Worm (Caenorhabditis elegans): ENCODE data around the gene ncx-6.

Gene ncx-6

ce11 chrIII:9730407-9730806 is 16.7 kb upstream of the ncx-6 start:
- TF ChIP-seq nhr-6 (tag; optimal IDR thresholded peaks at IDR 0.05) (no peak), lsy-2 (tag; optimal IDR thresholded peaks at IDR 0.05) (no peak), skn-1 (tag; optimal IDR thresholded peaks at IDR 0.05) (no peak), nhr-12 (tag; optimal IDR thresholded peaks at IDR 0.05) (no peak), ceh-82 (tag; optimal IDR thresholded peaks at IDR 0.05) (no peak), elt-3 (tag; optimal IDR thresholded peaks at IDR 0.05) (no peak), nhr-21 (tag; optimal IDR thresholded peaks at IDR 0.05) (no peak), dmd-4 (tag; optimal IDR thresholded peaks at IDR 0.05) (no peak), elt-1 (tag; optimal IDR thresholded peaks at IDR 0.05) (no peak), zag-1 (tag; optimal IDR thresholded peaks at IDR 0.05) (no peak)

DNA sequence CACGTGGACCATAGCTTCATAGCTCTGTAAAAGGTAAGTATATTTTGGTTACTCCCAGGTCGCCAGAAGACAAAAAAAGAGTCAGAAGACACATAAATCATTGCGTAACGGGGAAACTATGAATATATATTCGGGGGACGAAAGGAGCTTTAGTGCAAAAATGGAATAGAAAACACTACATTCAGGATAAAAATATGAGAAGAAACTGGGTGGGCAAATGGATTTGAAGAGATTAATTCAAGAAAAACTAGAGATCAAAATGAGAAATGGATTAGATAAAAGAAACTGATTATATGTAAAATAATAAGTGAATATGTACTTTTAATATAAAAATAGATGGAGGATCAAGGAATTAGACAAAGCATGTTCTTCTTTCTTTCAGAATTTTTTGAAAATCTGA is 13.7 kb upstream of the ncx-6 start, which contains the start of gene C07A9.12:
C07A9.12 (minus strand) TSS at position 101 of the 400 bp plus-strand sequence.
- TF ChIP-seq nhr-237 (tag; optimal IDR thresholded peaks at IDR 0.05) (no peak), R02D3.7 (tag; optimal IDR thresholded peaks at IDR 0.05) (no peak), nhr-25 (tag; optimal IDR thresholded peaks at IDR 0.05) (no peak), sma-9 (GFP tag; optimal IDR thresholded peaks at IDR 0.05) (no peak), sma-9 (tag; optimal IDR thresholded peaks at IDR 0.05) (no peak), nhr-77 (tag; optimal IDR thresholded peaks at IDR 0.05) (no peak), F13H6.1 (tag; optimal IDR thresholded peaks at IDR 0.05) (no peak)

- no peak for TF ChIP-seq ceh-16 (tag; optimal IDR thresholded peaks at IDR 0.05)
- no peak for TF ChIP-seq gmeb-1 (tag; optimal IDR thresholded peaks at IDR 0.05)
- TF ChIP-seq nhr-6 (tag; optimal IDR thresholded peaks at IDR 0.05), result no peak
- no peak for TF ChIP-seq ztf-4 (tag; optimal IDR thresholded peaks at IDR 0.05)
- TF ChIP-seq mbf-1 (tag; optimal IDR thresholded peaks at IDR 0.05), result no peak
- TF ChIP-seq unc-55 (GFP tag; optimal IDR thresholded peaks at IDR 0.05), result no peak
- no peak for TF ChIP-seq C34F6.9 (tag; optimal IDR thresholded peaks at IDR 0.05)
- TF ChIP-seq ztf-11 (tag; optimal IDR thresholded peaks at IDR 0.05), result no peak
- no peak for TF ChIP-seq unc-62 (GFP tag; optimal IDR thresholded peaks at IDR 0.05)
- no peak for TF ChIP-seq nhr-12 (tag; optimal IDR thresholded peaks at IDR 0.05)
- no peak for TF ChIP-seq aly-2 (tag; optimal IDR thresholded peaks at IDR 0.05)
- TF ChIP-seq unc-39 (tag; optimal IDR thresholded peaks at IDR 0.05), result no peak
- TF ChIP-seq ZK546.5 (tag; optimal IDR thresholded peaks at IDR 0.05), result no peak
These were observed 11.4 kb upstream of the ncx-6 start, which contains the start of gene clec-162 for ce11 chrIII:9725114-9725513. TSS of gene clec-162 (minus strand) at chrIII:9725214.

DNA sequence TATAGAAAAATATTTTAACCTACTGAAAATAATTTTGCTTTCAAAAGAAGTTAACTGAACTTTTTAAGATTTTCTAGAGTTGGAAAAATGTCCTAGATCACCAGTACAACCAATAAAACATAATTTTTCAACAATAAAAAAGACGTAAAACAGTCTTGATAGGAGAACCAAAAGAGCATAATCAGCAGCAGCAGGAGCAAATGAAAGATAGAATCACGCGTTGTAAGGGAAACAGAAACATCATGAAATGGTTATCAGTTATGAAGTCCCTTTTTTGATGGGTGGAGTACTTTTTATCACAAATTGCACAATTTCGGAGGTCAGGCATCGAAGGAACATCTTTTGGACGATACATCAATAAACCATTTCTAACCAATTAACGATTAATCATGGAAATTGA is 8.2 kb upstream of the ncx-6 start:
- TF ChIP-seq nhr-237 (tag; optimal IDR thresholded peaks at IDR 0.05), result no peak
- no peak for TF ChIP-seq ama-1 (optimal IDR thresholded peaks at IDR 0.05)
- no peak for TF ChIP-seq nhr-77 (tag; optimal IDR thresholded peaks at IDR 0.05)
- TF ChIP-seq mbf-1 (tag; optimal IDR thresholded peaks at IDR 0.05), result no peak
- no peak for TF ChIP-seq lin-11 (tag; optimal IDR thresholded peaks at IDR 0.05)
- TF ChIP-seq ztf-1 (GFP tag; conservative IDR thresholded peaks at IDR 0.05), result no peak
- TF ChIP-seq ZK546.5 (tag; optimal IDR thresholded peaks at IDR 0.05), result no peak
- TF ChIP-seq alr-1 (tag; optimal IDR thresholded peaks at IDR 0.05), result no peak
- no peak for TF ChIP-seq nhr-6 (tag; optimal IDR thresholded peaks at IDR 0.05)
- TF ChIP-seq unc-39 (tag; optimal IDR thresholded peaks at IDR 0.05), result no peak
- no peak for TF ChIP-seq sem-4 (tag; optimal IDR thresholded peaks at IDR 0.05)
- TF ChIP-seq unc-62 (GFP tag; optimal IDR thresholded peaks at IDR 0.05), result no peak
- TF ChIP-seq peb-1 (tag; optimal IDR thresholded peaks at IDR 0.05), result no peak
- no peak for TF ChIP-seq lsy-2 (tag; optimal IDR thresholded peaks at IDR 0.05)
- peak; percentile 60 for TF ChIP-seq crh-2 (tag; optimal IDR thresholded peaks at IDR 0.05)
- no peak for TF ChIP-seq C34F6.9 (tag; optimal IDR thresholded peaks at IDR 0.05)
- TF ChIP-seq R02D3.7 (tag; optimal IDR thresholded peaks at IDR 0.05), result no peak
- no peak for TF ChIP-seq snpc-4 (tag; optimal IDR thresholded peaks at IDR 0.05)
- TF ChIP-seq dmd-4 (tag; optimal IDR thresholded peaks at IDR 0.05), result no peak
- TF ChIP-seq sma-3 (GFP tag; optimal IDR thresholded peaks at IDR 0.05), result no peak
- no peak for TF ChIP-seq nhr-11 (tag; optimal IDR thresholded peaks at IDR 0.05)
- TF ChIP-seq gmeb-1 (tag; optimal IDR thresholded peaks at IDR 0.05), result peak; percentile 6
- TF ChIP-seq fos-1 (tag; optimal IDR thresholded peaks at IDR 0.05), result peak; percentile 86
- TF ChIP-seq F13H6.1 (tag; optimal IDR thresholded peaks at IDR 0.05), result peak; percentile 23
- TF ChIP-seq elt-1 (tag; optimal IDR thresholded peaks at IDR 0.05), result no peak
- TF ChIP-seq nhr-21 (tag; optimal IDR thresholded peaks at IDR 0.05), result no peak
- TF ChIP-seq blmp-1 (tag; optimal IDR thresholded peaks at IDR 0.05; ENCODE audit: insufficient read depth), result no peak
- no peak for TF ChIP-seq zag-1 (tag; optimal IDR thresholded peaks at IDR 0.05)
- TF ChIP-seq unc-55 (GFP tag; optimal IDR thresholded peaks at IDR 0.05), result no peak
- TF ChIP-seq Y55F3AM.14 (GFP tag; optimal IDR thresholded peaks at IDR 0.05), result no peak
- TF ChIP-seq sma-9 (GFP tag; optimal IDR thresholded peaks at IDR 0.05), result peak; percentile 71
- no peak for TF ChIP-seq sma-9 (tag; optimal IDR thresholded peaks at IDR 0.05)
- TF ChIP-seq skn-1 (tag; optimal IDR thresholded peaks at IDR 0.05), result no peak
- no peak for TF ChIP-seq ztf-4 (tag; optimal IDR thresholded peaks at IDR 0.05)
- TF ChIP-seq aly-2 (tag; optimal IDR thresholded peaks at IDR 0.05), result no peak
